Worm (Caenorhabditis elegans) whole organism, mixed stage, embryonic: Measurements from ENCODE around the gene math-23.
"Not testable (repeated sequence)": the region's sequence is repeated elsewhere in the genome, so short reads cannot be mapped to it uniquely, and the experiment has no call there.

Source experiments
- M03D4.4 ChIP-seq: sonication (generic microtip); optimal IDR thresholded peaks from 2 replicates; lab custom pipeline; 2017; ENCODE audit warnings: mild to moderate bottlenecking, missing genetic modification characterization, missing compliant biosample characterization
- blmp-1 ChIP-seq: fragments of 150-350 bp; optimal IDR thresholded peaks from 2 replicates; lab custom pipeline; 2014; ENCODE audit warnings: missing biosample characterization, missing genetic modification characterization
- ceh-39 ChIP-seq: fragments of 150-350 bp; optimal IDR thresholded peaks from 2 replicates; lab custom pipeline; 2014; ENCODE audit warnings: missing biosample characterization, missing genetic modification characterization
- ceh-43 ChIP-seq: fragments of 200-800 bp; sonication (Bioruptor generic); optimal IDR thresholded peaks from 2 replicates; lab custom pipeline; 2018; ENCODE audit warnings: mild to moderate bottlenecking, missing genetic modification characterization, moderate library complexity, missing compliant biosample characterization
- ceh-83 ChIP-seq: fragments of 200-800 bp; sonication (Bioruptor generic); optimal IDR thresholded peaks from 2 replicates; lab custom pipeline; 2018; ENCODE audit warnings: mild to moderate bottlenecking, missing genetic modification characterization, missing compliant biosample characterization
- ces-1 ChIP-seq: fragments of 150-350 bp; optimal IDR thresholded peaks from 2 replicates; lab custom pipeline; 2014; ENCODE audit warnings: missing biosample characterization, missing genetic modification reagents, missing genetic modification characterization
- drap-1 ChIP-seq: fragments of 200-800 bp; sonication (Bioruptor generic); optimal IDR thresholded peaks from 3 replicates; lab custom pipeline; 2018; ENCODE audit warnings: mild to moderate bottlenecking, missing genetic modification characterization, missing compliant biosample characterization
- elt-1 ChIP-seq: sonication (generic microtip); optimal IDR thresholded peaks from 2 replicates; lab custom pipeline; 2017; ENCODE audit warnings: missing genetic modification characterization, mild to moderate bottlenecking, missing compliant biosample characterization, antibody characterized with exemption, moderate library complexity, borderline replicate concordance; ENCODE audit not compliant: insufficient read depth
- elt-3 ChIP-seq: fragments of 150-350 bp; optimal IDR thresholded peaks from 2 replicates; lab custom pipeline; 2014; ENCODE audit warnings: missing biosample characterization, missing genetic modification characterization
- flh-1 ChIP-seq: fragments of 200-800 bp; sonication (Bioruptor generic); optimal IDR thresholded peaks from 2 replicates; lab custom pipeline; 2018; ENCODE audit warnings: mild to moderate bottlenecking, missing genetic modification characterization, moderate library complexity, missing compliant biosample characterization
- ham-2 ChIP-seq: fragments of 200-800 bp; sonication (Bioruptor generic); optimal IDR thresholded peaks from 2 replicates; lab custom pipeline; 2018; ENCODE audit warnings: mild to moderate bottlenecking, missing genetic modification characterization, missing compliant biosample characterization
- hlh-1 ChIP-seq: fragments of 150-350 bp; optimal IDR thresholded peaks from 2 replicates; lab custom pipeline; 2014; ENCODE audit warnings: missing biosample characterization, missing genetic modification reagents, missing genetic modification characterization
- lin-13 ChIP-seq: fragments of 150-350 bp; optimal IDR thresholded peaks from 2 replicates; lab custom pipeline; 2014; ENCODE audit warnings: missing biosample characterization, missing genetic modification characterization
- lin-32 ChIP-seq: fragments of 200-800 bp; sonication (Bioruptor generic); optimal IDR thresholded peaks from 2 replicates; lab custom pipeline; 2018; ENCODE audit warnings: mild to moderate bottlenecking, missing genetic modification characterization, missing compliant biosample characterization
- lsy-2 ChIP-seq: fragments of 150-350 bp; optimal IDR thresholded peaks from 2 replicates; lab custom pipeline; 2014; ENCODE audit warnings: missing biosample characterization, missing genetic modification characterization
- mab-5 ChIP-seq: fragments of 150-350 bp; optimal IDR thresholded peaks from 2 replicates; lab custom pipeline; 2014; ENCODE audit warnings: missing biosample characterization, missing genetic modification characterization
- mep-1 ChIP-seq: fragments of 150-350 bp; optimal IDR thresholded peaks from 2 replicates; lab custom pipeline; 2017; ENCODE audit warnings: missing biosample characterization, missing genetic modification reagents, missing genetic modification characterization, inconsistent platforms
- mls-2 ChIP-seq: sonication (generic microtip); optimal IDR thresholded peaks from 2 replicates; lab custom pipeline; 2016; ENCODE audit warnings: mild to moderate bottlenecking, missing genetic modification characterization, moderate library complexity, missing compliant biosample characterization
- nhr-12 ChIP-seq: fragments of 150-350 bp; optimal IDR thresholded peaks from 2 replicates; lab custom pipeline; 2014; ENCODE audit warnings: missing biosample characterization, missing genetic modification characterization
- nhr-237 ChIP-seq: fragments of 150-350 bp; optimal IDR thresholded peaks from 2 replicates; lab custom pipeline; 2014; ENCODE audit warnings: missing biosample characterization, missing genetic modification characterization
- nhr-28 ChIP-seq: fragments of 150-350 bp; optimal IDR thresholded peaks from 2 replicates; lab custom pipeline; 2014; ENCODE audit warnings: missing biosample characterization, missing genetic modification characterization
- nhr-76 ChIP-seq: sonication (generic microtip); optimal IDR thresholded peaks from 2 replicates; lab custom pipeline; 2017; ENCODE audit warnings: missing biosample characterization, missing genetic modification characterization
- pha-4 ChIP-seq: fragments of 150-350 bp; optimal IDR thresholded peaks from 2 replicates; lab custom pipeline; 2018; ENCODE audit warnings: missing biosample characterization, missing genetic modification reagents, missing genetic modification characterization
- unc-120 ChIP-seq: sonication (generic microtip); optimal IDR thresholded peaks from 2 replicates; lab custom pipeline; 2017; ENCODE audit warnings: missing genetic modification characterization, missing compliant biosample characterization; ENCODE audit not compliant: poor library complexity, severe bottlenecking
- unc-39 ChIP-seq: fragments of 150-350 bp; optimal IDR thresholded peaks from 2 replicates; lab custom pipeline; 2014; ENCODE audit warnings: missing biosample characterization, missing genetic modification characterization
- unc-62 ChIP-seq: fragments of 150-350 bp; optimal IDR thresholded peaks from 2 replicates; lab custom pipeline; 2014; ENCODE audit warnings: missing biosample characterization, missing genetic modification reagents, missing genetic modification characterization
- zip-8 ChIP-seq: fragments of 150-350 bp; optimal IDR thresholded peaks from 2 replicates; lab custom pipeline; 2014; ENCODE audit warnings: missing biosample characterization, missing genetic modification characterization

Gene math-23

DNA sequence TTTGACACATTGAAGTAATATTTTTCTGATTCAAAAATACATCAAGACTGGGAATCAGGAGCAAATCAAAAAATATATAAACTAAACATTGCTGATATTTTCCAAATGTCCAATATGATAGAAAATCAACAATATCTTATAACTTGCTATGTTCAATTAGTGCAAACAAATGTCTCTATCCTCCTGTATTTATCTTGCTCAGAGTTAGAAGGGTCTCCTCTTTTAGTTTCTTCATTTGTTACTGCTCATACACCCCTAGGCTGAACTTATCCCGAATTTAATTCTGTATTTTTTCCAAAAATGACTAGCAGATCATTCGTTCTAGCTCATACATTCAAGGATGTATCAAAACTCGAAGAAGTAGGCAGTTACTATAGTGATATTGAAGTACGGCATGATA is at the start of gene math-23:
Gene math-23 (plus strand): TSS at position 301 of the 400 bp plus-strand sequence.
- TF ChIP-seq zip-8 (no peak), mep-1 (tag; lab: Kevin White, UChicago) (no peak), nhr-12 (tag; lab: Kevin White, UChicago) (no peak), nhr-28 (tag; lab: Kevin White, UChicago) (no peak), unc-39 (tag; lab: Kevin White, UChicago) (no peak)
- TF ChIP-seq, all 35 proteins: peak for 0

DNA sequence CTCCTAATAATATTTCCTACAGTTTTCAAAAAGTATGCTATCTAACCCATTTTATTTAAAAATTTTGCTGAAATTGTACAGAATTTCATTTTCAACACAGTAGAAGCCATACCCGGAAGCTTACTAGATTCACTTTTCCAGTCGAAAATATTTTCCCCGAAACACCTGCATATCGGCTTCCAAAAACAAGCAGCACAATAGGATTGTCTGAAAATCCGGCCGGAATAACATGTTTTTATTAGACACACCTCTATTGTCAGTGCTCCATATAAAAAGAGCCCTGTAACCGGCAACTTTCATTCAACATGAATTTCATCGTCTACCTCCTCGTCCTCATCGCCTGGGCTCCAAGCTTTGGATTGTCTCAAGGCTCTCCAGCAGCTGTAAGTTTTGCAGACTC is 49.6 kb upstream of the math-23 start, which contains the start of gene C52E2.2:
Gene C52E2.2 (plus strand): TSS at position 301 of the 400 bp plus-strand sequence.
- no peak for TF ChIP-seq mep-1 (tag; lab: Kevin White, UChicago)
- no peak for TF ChIP-seq ceh-43 (GFP tag; lab: Kevin White, UChicago)
- TF ChIP-seq elt-3: no peak
- no peak for TF ChIP-seq unc-62 (GFP tag; lab: Kevin White, UChicago)
- TF ChIP-seq lin-32 (GFP tag; lab: Kevin White, UChicago): no peak
- no peak for TF ChIP-seq zip-8
- no peak for TF ChIP-seq ces-1 (GFP tag; lab: Kevin White, UChicago)
- no peak for TF ChIP-seq ham-2 (GFP tag; lab: Kevin White, UChicago)
- TF ChIP-seq pha-4 (tag; lab: Kevin White, UChicago): no peak
- no peak for TF ChIP-seq nhr-76 (tag; lab: Kevin White, UChicago)
- no peak for TF ChIP-seq blmp-1 (tag; lab: Kevin White, UChicago)
- no peak for TF ChIP-seq nhr-12 (tag; lab: Kevin White, UChicago)
- TF ChIP-seq lsy-2 (tag; lab: Kevin White, UChicago): no peak
- TF ChIP-seq hlh-1 (tag; lab: Kevin White, UChicago): no peak

DNA sequence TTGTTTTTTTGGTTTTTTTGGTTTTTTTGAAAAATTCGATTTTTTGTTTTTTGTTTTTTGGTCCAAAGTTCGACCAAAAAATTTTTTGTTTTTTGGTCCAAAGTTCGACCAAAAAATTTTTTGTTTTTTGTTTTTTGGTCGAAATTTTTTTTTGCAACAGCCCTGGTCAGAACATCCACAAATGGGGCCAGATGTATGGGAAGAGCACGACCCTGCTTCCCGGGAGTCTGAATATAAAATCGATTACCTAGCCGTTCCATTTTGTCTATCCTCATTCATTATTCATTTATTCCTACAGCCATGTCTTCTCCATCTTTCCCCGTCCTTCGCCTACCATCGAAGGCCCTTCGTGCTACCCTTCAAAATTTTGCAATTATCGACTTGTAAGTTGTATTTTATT is 48.0 kb upstream of the math-23 start, which contains the start of gene fbxb-95:
Gene fbxb-95 (plus strand): TSS at position 301 of the 400 bp plus-strand sequence.
- not testable (repeated sequence) for TF ChIP-seq unc-120 (tag; lab: Kevin White, UChicago); M03D4.4; nhr-12 (tag; lab: Kevin White, UChicago)

DNA sequence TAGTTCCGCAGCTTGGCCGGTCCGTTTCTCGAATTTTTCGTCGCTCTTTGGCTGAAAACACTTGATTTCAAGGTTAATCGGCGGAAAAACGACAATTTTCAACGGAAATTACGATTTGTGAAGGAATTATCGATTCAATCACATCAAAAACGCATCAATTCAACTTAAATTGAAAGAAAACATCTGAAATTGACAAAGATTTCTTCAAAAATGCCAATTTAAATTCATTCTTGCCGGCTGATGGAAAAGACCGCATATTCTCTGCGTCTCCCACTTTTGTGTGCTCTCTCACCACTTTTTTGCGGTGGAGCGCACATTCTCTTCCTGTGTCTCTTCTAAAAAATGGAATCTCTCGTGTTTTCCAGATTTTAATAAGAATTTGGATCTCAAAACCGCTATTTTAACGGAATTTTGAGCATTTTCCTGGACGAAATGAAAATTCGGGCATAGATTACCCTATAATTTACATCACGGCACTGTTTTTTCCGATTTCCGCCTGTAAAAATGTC is 40.7 kb upstream of the math-23 start, which contains the start of gene C16C4.18:
Gene C16C4.18 (minus strand): TSS at position 51 of the 509 bp plus-strand sequence.
- TF ChIP-seq mep-1 (tag; lab: Kevin White, UChicago): peak; percentile 2

DNA sequence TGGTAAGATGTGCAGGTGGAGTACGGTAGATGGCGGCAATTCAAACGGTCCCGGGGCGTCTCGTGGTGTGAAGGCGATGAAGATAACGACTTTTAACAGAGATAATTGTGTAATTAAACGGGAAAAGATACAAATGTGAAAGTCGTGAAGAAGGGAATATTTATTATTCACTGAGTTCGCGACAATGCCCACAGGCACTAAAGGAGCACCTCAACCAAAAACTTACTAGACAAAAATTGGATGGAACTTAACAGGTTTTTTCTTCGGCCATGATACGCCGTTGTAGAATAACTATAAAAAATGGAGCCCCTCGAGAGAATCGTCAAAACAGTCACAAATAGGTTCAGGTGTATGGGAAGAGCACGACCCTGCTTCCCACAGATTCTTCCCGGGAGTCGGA is 39.7 kb upstream of the math-23 start, which contains the start of gene fbxb-98:
Gene fbxb-98 (plus strand): TSS at position 301 of the 400 bp plus-strand sequence.
- TF ChIP-seq mab-5 (tag; lab: Kevin White, UChicago); ceh-83; nhr-76 (tag; lab: Kevin White, UChicago): not testable (repeated sequence)

DNA sequence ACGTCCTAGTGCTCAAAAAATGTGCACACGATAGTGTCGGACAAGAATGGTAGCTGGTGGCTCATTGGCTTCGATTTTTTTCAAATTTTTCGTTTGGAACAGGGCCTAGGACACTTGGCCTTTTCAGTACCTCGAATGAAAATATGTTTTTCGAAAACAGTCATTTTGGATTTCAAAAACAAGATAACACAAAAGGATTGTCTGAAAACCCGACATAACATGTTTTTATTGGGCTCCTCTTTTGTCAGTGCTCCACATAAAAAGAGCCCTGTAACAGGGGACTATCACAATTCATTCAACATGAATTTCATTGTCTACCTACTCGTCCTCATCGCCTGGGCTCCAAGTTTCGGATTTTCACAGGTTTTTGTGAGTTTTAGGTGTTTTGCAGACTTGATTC is 37.8 kb upstream of the math-23 start, which contains the start of gene C16C4.17:
Gene C16C4.17 (plus strand): TSS at position 301 of the 400 bp plus-strand sequence.
- TF ChIP-seq nhr-76 (tag; lab: Kevin White, UChicago) (no peak), elt-1 (tag; lab: Kevin White, UChicago) (no peak)

DNA sequence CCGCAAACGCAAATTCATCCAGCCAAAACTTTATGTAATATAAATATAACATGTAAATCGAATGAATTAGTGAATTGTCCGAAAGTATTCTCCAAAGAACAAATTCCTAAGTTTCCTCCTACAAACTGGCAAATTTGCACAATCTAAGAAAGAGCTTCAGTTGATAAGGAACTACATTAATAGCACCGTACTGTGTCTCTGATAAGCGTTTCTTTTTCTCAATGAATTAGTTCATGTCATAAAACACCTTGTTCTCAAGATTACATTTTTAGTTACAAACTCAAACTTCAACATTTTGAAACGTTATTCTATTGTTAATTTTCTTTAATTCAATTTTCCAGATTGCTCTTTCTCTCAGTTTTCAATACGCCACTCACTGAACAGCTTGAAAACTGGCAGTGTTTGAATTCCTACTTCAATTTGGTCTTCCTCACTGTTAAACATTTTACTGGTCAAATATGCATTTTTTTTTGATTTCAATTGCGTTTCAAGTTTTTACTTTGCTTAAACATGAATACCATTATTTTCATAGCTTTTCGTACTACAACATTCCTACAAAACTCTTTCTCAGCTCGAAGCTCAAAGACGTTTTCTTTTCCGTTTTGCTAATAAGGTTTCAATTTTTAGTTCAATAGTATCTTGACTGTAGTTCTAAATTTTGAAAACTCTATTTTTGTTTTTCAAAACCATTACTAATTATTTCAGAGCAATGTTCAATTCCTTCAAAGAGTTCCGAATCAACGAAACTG is 36.2 kb upstream of the math-23 start, which contains the start of gene math-15:
Gene math-15 (plus strand): TSS at position 699 of the 749 bp plus-strand sequence.
- TF ChIP-seq ceh-39 (no peak), ceh-83 (no peak)
- TF ChIP-seq, all 35 proteins: peak for 0

DNA sequence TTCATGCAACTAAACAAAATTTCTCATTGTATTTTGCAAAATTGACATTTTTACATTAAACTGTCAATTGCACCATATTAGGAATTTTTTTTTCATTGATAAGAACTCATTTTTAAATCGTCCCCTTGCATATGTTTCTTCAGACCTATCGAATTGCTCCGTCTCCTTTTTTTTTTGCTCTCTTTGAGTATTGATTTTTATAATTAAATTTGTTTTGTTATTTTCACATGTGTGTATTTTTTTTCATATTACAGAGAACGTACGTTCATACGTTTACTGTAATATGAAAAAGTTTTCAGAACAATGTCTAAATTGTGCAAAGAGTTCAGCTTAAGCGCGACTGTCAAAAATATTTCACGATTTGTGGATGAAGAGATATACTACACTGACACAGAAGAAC is 33.0 kb upstream of the math-23 start, which contains the start of gene math-14:
Gene math-14 (plus strand): TSS at position 301 of the 400 bp plus-strand sequence.
- TF ChIP-seq flh-1 (GFP tag; lab: Kevin White, UChicago) (no peak), lin-13 (no peak), M03D4.4 (no peak), lsy-2 (tag; lab: Kevin White, UChicago) (no peak), drap-1 (GFP tag; lab: Kevin White, UChicago) (no peak), ceh-83 (no peak), mab-5 (tag; lab: Kevin White, UChicago) (no peak), mep-1 (tag; lab: Kevin White, UChicago) (no peak), unc-120 (tag; lab: Kevin White, UChicago) (no peak), elt-3 (no peak), nhr-12 (tag; lab: Kevin White, UChicago) (no peak), mls-2 (tag; lab: Kevin White, UChicago) (no peak), unc-62 (GFP tag; lab: Kevin White, UChicago) (no peak), nhr-237 (no peak)
